Fruit fly (Drosophila melanogaster) whole organism, embryonic: ENCODE results near the gene Elo68alpha.

Source experiments
- Abd-B ChIP-seq: fragments of 200-800 bp; sonication (Bioruptor generic); optimal IDR thresholded peaks from 2 replicates; lab custom pipeline; 2018; ENCODE audit warnings: missing biosample characterization, mild to moderate bottlenecking, missing genetic modification characterization, moderate library complexity
- Awh ChIP-seq: fragments of 200-800 bp; sonication (Bioruptor generic); IDR thresholded peaks from 2 replicates; pipeline ENCODE4, ENCODE4 v1.3.6; 2022; ENCODE audit warnings: missing biosample characterization, missing genetic modification characterization
- CG10959 ChIP-seq: fragments of 200-800 bp; sonication (Bioruptor generic); IDR thresholded peaks from 2 replicates; pipeline ENCODE4 v1.3.6; 2022; ENCODE audit warnings: missing biosample characterization, missing genetic modification characterization
- CG11085 ChIP-seq: fragments of 200-800 bp; sonication (Bioruptor generic); IDR thresholded peaks from 2 replicates; pipeline ENCODE4 v1.3.6; 2022; ENCODE audit warnings: missing biosample characterization, missing genetic modification characterization
- CG11247 ChIP-seq: fragments of 200-800 bp; sonication (Bioruptor generic); IDR thresholded peaks from 2 replicates; pipeline ENCODE4 v1.3.6; 2022; ENCODE audit warnings: missing biosample characterization, missing genetic modification characterization
- CG11456 ChIP-seq: fragments of 200-800 bp; sonication (Bioruptor generic); IDR thresholded peaks from 3 replicates; pipeline ENCODE4 v1.3.6; 2022; ENCODE audit warnings: missing biosample characterization, missing genetic modification characterization
- CG11723 ChIP-seq: fragments of 200-800 bp; sonication (Bioruptor generic); optimal IDR thresholded peaks from 2 replicates; lab custom pipeline; 2017; ENCODE audit warnings: missing biosample characterization, mild to moderate bottlenecking, missing genetic modification characterization
- CG15011 ChIP-seq: fragments of 200-800 bp; sonication (Bioruptor generic); optimal IDR thresholded peaks from 3 replicates; lab custom pipeline; 2018; ENCODE audit warnings: missing biosample characterization, mild to moderate bottlenecking, missing genetic modification characterization
- CG15696 ChIP-seq: fragments of 200-800 bp; sonication (Bioruptor generic); optimal IDR thresholded peaks from 2 replicates; lab custom pipeline; 2019; ENCODE audit warnings: missing biosample characterization, mild to moderate bottlenecking, missing genetic modification characterization, moderate library complexity
- CG17186 ChIP-seq: fragments of 200-800 bp; sonication (Bioruptor generic); optimal IDR thresholded peaks from 3 replicates; lab custom pipeline; 2017; ENCODE audit warnings: missing biosample characterization, missing genetic modification reagents, missing genetic modification characterization
- CG18476 ChIP-seq: fragments of 200-800 bp; sonication (Bioruptor generic); optimal IDR thresholded peaks from 2 replicates; lab custom pipeline; 2016; ENCODE audit warnings: missing biosample characterization, mild to moderate bottlenecking, missing genetic modification characterization
- CG2129 ChIP-seq: fragments of 200-800 bp; sonication (Bioruptor generic); IDR thresholded peaks from 2 replicates; pipeline ENCODE4 v1.3.6; 2022; ENCODE audit warnings: missing biosample characterization, missing genetic modification characterization; ENCODE audit not compliant: partially characterized antibody
- CG2712 ChIP-seq: fragments of 200-800 bp; optimal IDR thresholded peaks from 3 replicates; lab custom pipeline; 2019; ENCODE audit warnings: missing biosample characterization, mild to moderate bottlenecking, missing genetic modification characterization, moderate library complexity
- CG30403 ChIP-seq: fragments of 200-800 bp; sonication (Bioruptor generic); optimal IDR thresholded peaks from 3 replicates; lab custom pipeline; 2016; ENCODE audit warnings: missing biosample characterization, missing genetic modification characterization
- CG3065 ChIP-seq: fragments of 200-800 bp; sonication (Bioruptor generic); optimal IDR thresholded peaks from 2 replicates; lab custom pipeline; 2016; ENCODE audit warnings: missing biosample characterization, missing genetic modification characterization
- CG31224 ChIP-seq: fragments of 200-800 bp; sonication (Bioruptor generic); IDR thresholded peaks from 2 replicates; pipeline ENCODE4 v1.3.6; 2022; ENCODE audit warnings: missing biosample characterization, missing genetic modification characterization
- CG31388 ChIP-seq: fragments of 200-800 bp; sonication (Bioruptor generic); optimal IDR thresholded peaks from 2 replicates; lab custom pipeline; 2016; ENCODE audit warnings: missing biosample characterization, missing genetic modification characterization
- CG6175 ChIP-seq: fragments of 200-800 bp; sonication (Bioruptor generic); IDR thresholded peaks from 3 replicates; pipeline ENCODE4 v1.3.6; 2022; ENCODE audit warnings: missing biosample characterization, missing genetic modification characterization
- CG6683 ChIP-seq: fragments of 200-800 bp; sonication (Bioruptor generic); optimal IDR thresholded peaks from 2 replicates; lab custom pipeline; 2017; ENCODE audit warnings: missing biosample characterization, mild to moderate bottlenecking, missing genetic modification characterization, missing genetic modification reagents
- CG6689 ChIP-seq: fragments of 200-800 bp; sonication (Bioruptor generic); IDR thresholded peaks from 2 replicates; pipeline ENCODE4 v1.3.6; 2022; ENCODE audit warnings: missing biosample characterization, missing genetic modification characterization
- CG7556 ChIP-seq: fragments of 200-800 bp; sonication (Bioruptor generic); optimal IDR thresholded peaks from 2 replicates; lab custom pipeline; 2017; ENCODE audit warnings: missing biosample characterization, mild to moderate bottlenecking, missing genetic modification characterization
- CG8290 ChIP-seq, 3 experiments: fragments of 200-800 bp; sonication (Bioruptor generic); optimal IDR thresholded peaks; 2 replicates each; lab custom pipeline; 2016 to 2019; ENCODE audit warnings: missing biosample characterization in 3 of 3, missing genetic modification characterization in 3 of 3, mild to moderate bottlenecking in 2 of 3, moderate library complexity in 1 of 3
- CG8924 ChIP-seq: fragments of 200-800 bp; optimal IDR thresholded peaks from 3 replicates; lab custom pipeline; 2019; ENCODE audit warnings: missing biosample characterization, mild to moderate bottlenecking, missing genetic modification characterization, moderate library complexity
- CHES-1-like ChIP-seq: fragments of 200-800 bp; sonication (Bioruptor generic); optimal IDR thresholded peaks from 2 replicates; lab custom pipeline; 2016; ENCODE audit warnings: missing biosample characterization, missing genetic modification characterization
- CrebB ChIP-seq: fragments of 200-800 bp; sonication (Bioruptor generic); optimal IDR thresholded peaks from 3 replicates; lab custom pipeline; 2018; ENCODE audit warnings: missing biosample characterization, mild to moderate bottlenecking, missing genetic modification characterization
- Dll ChIP-seq: fragments of 200-800 bp; sonication (Bioruptor generic); IDR thresholded peaks from 4 replicates; pipeline ENCODE4 v1.3.6; 2022; ENCODE audit warnings: missing biosample characterization, missing genetic modification characterization; ENCODE audit not compliant: partially characterized antibody
- Dref ChIP-seq: fragments of 200-800 bp; sonication (Bioruptor generic); IDR thresholded peaks from 2 replicates; pipeline ENCODE4 v1.3.6; 2022; ENCODE audit warnings: missing biosample characterization, missing genetic modification characterization
- Fer3 ChIP-seq: fragments of 200-800 bp; sonication (Bioruptor generic); optimal IDR thresholded peaks from 2 replicates; lab custom pipeline; 2018; ENCODE audit warnings: missing biosample characterization, mild to moderate bottlenecking, missing genetic modification characterization, moderate library complexity
- Hr78 ChIP-seq, 2 experiments: fragments of 200-800 bp in 1 of 2; fragments of >200 bp in 1 of 2; sonication (Bioruptor generic) in 1 of 2; optimal IDR thresholded peaks; 2 replicates each; lab custom pipeline; 2017 to 2019; ENCODE audit warnings: missing biosample characterization in 2 of 2, missing genetic modification characterization in 2 of 2, mild to moderate bottlenecking in 1 of 2, moderate library complexity in 1 of 2
- Lpt ChIP-seq: fragments of >200 bp; optimal IDR thresholded peaks from 2 replicates; lab custom pipeline; 2018; ENCODE audit warnings: missing biosample characterization, missing genetic modification characterization
- NFAT ChIP-seq: fragments of 200-800 bp; sonication (Bioruptor generic); IDR thresholded peaks from 2 replicates; pipeline ENCODE4 v1.3.6; 2022; ENCODE audit warnings: missing biosample characterization, missing genetic modification characterization
- Optix ChIP-seq: fragments of 200-800 bp; sonication (Bioruptor generic); IDR thresholded peaks from 3 replicates; pipeline ENCODE4 v1.3.6; 2022; ENCODE audit warnings: missing biosample characterization, missing genetic modification characterization
- Side ChIP-seq: fragments of 200-800 bp; sonication (Bioruptor generic); optimal IDR thresholded peaks from 2 replicates; lab custom pipeline; 2016; ENCODE audit warnings: missing biosample characterization, missing genetic modification characterization
- ab ChIP-seq: fragments of 200-800 bp; sonication (Bioruptor generic); optimal IDR thresholded peaks from 2 replicates; lab custom pipeline; 2016; ENCODE audit warnings: missing biosample characterization, missing genetic modification characterization
- aop ChIP-seq: fragments of 200-800 bp; sonication (Bioruptor generic); IDR thresholded peaks from 2 replicates; pipeline ENCODE4 v1.3.6; 2022; ENCODE audit warnings: missing biosample characterization, missing genetic modification characterization
- br ChIP-seq: fragments of >200 bp; optimal IDR thresholded peaks from 2 replicates; lab custom pipeline; 2017
- da ChIP-seq: fragments of 200-800 bp; sonication (Bioruptor generic); optimal IDR thresholded peaks from 2 replicates; lab custom pipeline; 2016; ENCODE audit warnings: missing biosample characterization, missing genetic modification characterization
- fru ChIP-seq: fragments of >200 bp; optimal IDR thresholded peaks from 2 replicates; lab custom pipeline; 2017
- kni ChIP-seq: fragments of 200-800 bp; sonication (Bioruptor generic); optimal IDR thresholded peaks from 3 replicates; lab custom pipeline; 2017; ENCODE audit warnings: mild to moderate bottlenecking, missing biosample characterization, missing genetic modification reagents, missing genetic modification characterization
- knrl ChIP-seq: fragments of 200-800 bp; sonication (Bioruptor generic); IDR thresholded peaks from 3 replicates; pipeline ENCODE4 v1.3.6; 2022; ENCODE audit warnings: missing biosample characterization, missing genetic modification characterization; ENCODE audit not compliant: partially characterized antibody
- oc ChIP-seq: fragments of 200-800 bp; sonication (Bioruptor generic); optimal IDR thresholded peaks from 2 replicates; lab custom pipeline; 2018; ENCODE audit warnings: missing biosample characterization, mild to moderate bottlenecking, missing genetic modification characterization, moderate library complexity
- pan ChIP-seq, 4 experiments: fragments of >200 bp in 3 of 4; fragments of 200-800 bp in 1 of 4; sonication (Bioruptor generic) in 1 of 4; optimal IDR thresholded peaks in 3 of 4; IDR thresholded peaks in 1 of 4; 2 replicates each; pipeline versions ENCODE4 v1.3.6 to Lab custom; 2017 to 2022; ENCODE audit warnings: missing biosample characterization in 2 of 4, missing genetic modification characterization in 2 of 4, mixed read lengths in 1 of 4
- peb ChIP-seq: fragments of 200-800 bp; sonication (Bioruptor generic); IDR thresholded peaks from 2 replicates; pipeline ENCODE4 v1.3.6; 2022; ENCODE audit warnings: missing biosample characterization, missing genetic modification characterization
- pfk ChIP-seq: fragments of 200-800 bp; sonication (Bioruptor generic); optimal IDR thresholded peaks from 2 replicates; lab custom pipeline; 2018; ENCODE audit warnings: missing biosample characterization, mild to moderate bottlenecking, missing genetic modification characterization, moderate library complexity
- ranshi ChIP-seq: fragments of 200-800 bp; sonication (Bioruptor generic); IDR thresholded peaks from 2 replicates; pipeline ENCODE4 v1.3.6; 2022; ENCODE audit warnings: missing biosample characterization, missing genetic modification characterization
- sens-2 ChIP-seq: fragments of 200-800 bp; sonication (Bioruptor generic); IDR thresholded peaks from 2 replicates; pipeline ENCODE4 v1.3.6; 2022; ENCODE audit warnings: missing biosample characterization, missing genetic modification characterization
- so ChIP-seq: fragments of 200-800 bp; sonication (Bioruptor generic); IDR thresholded peaks from 3 replicates; pipeline ENCODE4 v1.3.6; 2022; ENCODE audit warnings: missing biosample characterization, missing genetic modification characterization
- tna ChIP-seq: fragments of 200-800 bp; sonication (Bioruptor generic); IDR thresholded peaks from 2 replicates; pipeline ENCODE4 v1.3.6; 2022; ENCODE audit warnings: missing biosample characterization, missing genetic modification characterization; ENCODE audit not compliant: partially characterized antibody
- twi ChIP-seq: fragments of 200-800 bp; optimal IDR thresholded peaks from 2 replicates; lab custom pipeline; 2019; ENCODE audit warnings: missing biosample characterization, mild to moderate bottlenecking, missing genetic modification characterization, moderate library complexity
- zen2 ChIP-seq: fragments of 200-800 bp; sonication (Bioruptor generic); IDR thresholded peaks from 3 replicates; pipeline ENCODE4 v1.3.6; 2022; ENCODE audit warnings: missing biosample characterization, missing genetic modification characterization; ENCODE audit not compliant: partially characterized antibody

Gene Elo68alpha

dm6 chr3L:11061200-11061599 is 41.6 kb downstream of the Elo68alpha start, which contains the start of the genes CG6321 and Blos2 (continued):
- TF ChIP-seq CG6689 (GFP tag; lab: Robert Waterston, UW) (peak; percentile 72), NFAT (peak; percentile 45; the same call in 1 of the 2 replicates), da (no peak), CG15011 (GFP tag; lab: Kevin White, UChicago) (peak; percentile 61), Side (GFP tag; lab: Kevin White, UChicago) (peak; percentile 38), zen2 (GFP tag; lab: Robert Waterston, UW) (no peak), Hr78 (GFP tag; optimal IDR thresholded peaks at IDR 0.05; lab: Kevin White, UChicago) (peak in 1 of 2 experiments; percentile 31), Lpt (no peak), CG30403 (peak; percentile 82), knrl (no peak), CG2712 (tag; lab: Kevin White, UChicago) (peak; percentile 89), pan (optimal IDR thresholded peaks at IDR 0.05; lab: Kevin White, UChicago) (peak in 1 of 2 experiments; percentile 32), pan (GFP tag; optimal IDR thresholded peaks at IDR 0.05 in 1 of 2, IDR thresholded peaks at IDR 0.05 in 1 of 2) (peak in 1 of 2 experiments; percentile 40), CG31388 (GFP tag; lab: Kevin White, UChicago) (peak; percentile 29), so (GFP tag; lab: Robert Waterston, UW) (peak; percentile 53; the same call in 1 of the 3 replicates), CG8924 (tag; lab: Kevin White, UChicago) (peak; percentile 87), CHES-1-like (GFP tag; lab: Kevin White, UChicago) (peak; percentile 11), CG7556 (peak; percentile 79), sens-2 (GFP tag; lab: Robert Waterston, UW) (no peak), CG11723 (GFP tag; lab: Kevin White, UChicago) (peak; percentile 39), ranshi (peak; percentile 65; the same call in 1 of the 2 replicates), oc (tag; lab: Kevin White, UChicago) (peak; percentile 43), peb (GFP tag; lab: Robert Waterston, UW) (0 out of 2 replicates have a peak, but pooled peaks have one; percentile 20), CG6175 (GFP tag; lab: Robert Waterston, UW) (no peak), CG6683 (GFP tag; lab: Kevin White, UChicago) (peak; percentile 50), Abd-B (peak; percentile 76), Dll (no peak), Fer3 (peak; percentile 80), br (lab: Kevin White, UChicago) (no peak), Dref (GFP tag; lab: Robert Waterston, UW) (no peak), tna (GFP tag; lab: Robert Waterston, UW) (no peak), Optix (GFP tag; lab: Robert Waterston, UW) (no peak), CG3065 (GFP tag; lab: Kevin White, UChicago) (no peak), CG11247 (peak; percentile 50), CrebB (peak; percentile 74), CG18476 (GFP tag; lab: Kevin White, UChicago) (peak; percentile 65), Awh (GFP tag; lab: Robert Waterston, UW) (no peak; the same call in 1 of the 2 replicates), ab (GFP tag; lab: Kevin White, UChicago) (no peak), CG2129 (GFP tag; lab: Robert Waterston, UW) (no peak), CG8290 (GFP tag; optimal IDR thresholded peaks at IDR 0.05; lab: Kevin White, UChicago) (peak; percentile 31), CG8290 (tag; optimal IDR thresholded peaks at IDR 0.05; lab: Kevin White, UChicago) (peak in 1 of 2 experiments; percentile 61), CG10959 (GFP tag; lab: Robert Waterston, UW) (peak; percentile 27; the same call in 1 of the 2 replicates), aop (GFP tag; lab: Robert Waterston, UW) (no peak), CG11085 (no peak), kni (no peak), pfk (no peak), CG31224 (GFP tag; lab: Robert Waterston, UW) (0 out of 2 replicates have a peak, but pooled peaks have one; percentile 45), CG15696 (tag; lab: Kevin White, UChicago) (peak; percentile 76), twi (tag; lab: Kevin White, UChicago) (peak; percentile 51), CG11456 (GFP tag; lab: Robert Waterston, UW) (peak; percentile 57; the same call in 1 of the 3 replicates), fru (lab: Kevin White, UChicago) (no peak), CG17186 (GFP tag; lab: Kevin White, UChicago) (no peak)
